Fruit fly (Drosophila melanogaster) whole organism, adult: ENCODE measurements around the gene Acat1.

Experiments used
- CG12768 ChIP-seq: fragments of 200-800 bp; sonication (Bioruptor generic); optimal IDR thresholded peaks from 2 replicates; lab custom pipeline; 2017; ENCODE audit warnings: missing biosample characterization, missing genetic modification characterization, mild to moderate bottlenecking, moderate library complexity, missing genetic modification reagents
- CG14711 ChIP-seq: fragments of 200-800 bp; sonication (Bioruptor generic); optimal IDR thresholded peaks from 2 replicates; lab custom pipeline; 2018; ENCODE audit warnings: missing biosample characterization, mild to moderate bottlenecking, missing genetic modification characterization, moderate library complexity
- CG5204 ChIP-seq: fragments of 200-800 bp; sonication (Bioruptor generic); optimal IDR thresholded peaks from 2 replicates; lab custom pipeline; 2016; ENCODE audit warnings: missing biosample characterization, missing genetic modification characterization
- CG7045 ChIP-seq: fragments of 200-800 bp; sonication (Bioruptor generic); optimal IDR thresholded peaks from 2 replicates; lab custom pipeline; 2017; ENCODE audit warnings: missing biosample characterization, mild to moderate bottlenecking, missing genetic modification characterization
- CG7101 ChIP-seq: fragments of 200-800 bp; sonication (Bioruptor generic); optimal IDR thresholded peaks from 2 replicates; lab custom pipeline; 2018; ENCODE audit warnings: missing biosample characterization, mild to moderate bottlenecking, missing genetic modification characterization, moderate library complexity
- Hr96 ChIP-seq: fragments of 200-800 bp; sonication (Bioruptor generic); optimal IDR thresholded peaks from 2 replicates; lab custom pipeline; 2016; ENCODE audit warnings: missing biosample characterization, missing genetic modification characterization
- bab1 ChIP-seq: fragments of 200-800 bp; sonication (Bioruptor generic); optimal IDR thresholded peaks from 3 replicates; lab custom pipeline; 2019; ENCODE audit warnings: missing biosample characterization, mild to moderate bottlenecking, missing genetic modification characterization, moderate library complexity
- cnc ChIP-seq, 2 experiments: fragments of >200 bp; optimal IDR thresholded peaks; 2 replicates each; lab custom pipeline; 2017
- kay ChIP-seq: fragments of 200-800 bp; sonication (Bioruptor generic); peaks from one replicate; lab custom pipeline; 2016; ENCODE audit warnings: missing biosample characterization, missing genetic modification characterization, borderline replicate concordance
- toe ChIP-seq: fragments of 200-800 bp; sonication (Bioruptor generic); optimal IDR thresholded peaks from 2 replicates; lab custom pipeline; 2016; ENCODE audit warnings: missing biosample characterization, missing genetic modification characterization

DNA sequence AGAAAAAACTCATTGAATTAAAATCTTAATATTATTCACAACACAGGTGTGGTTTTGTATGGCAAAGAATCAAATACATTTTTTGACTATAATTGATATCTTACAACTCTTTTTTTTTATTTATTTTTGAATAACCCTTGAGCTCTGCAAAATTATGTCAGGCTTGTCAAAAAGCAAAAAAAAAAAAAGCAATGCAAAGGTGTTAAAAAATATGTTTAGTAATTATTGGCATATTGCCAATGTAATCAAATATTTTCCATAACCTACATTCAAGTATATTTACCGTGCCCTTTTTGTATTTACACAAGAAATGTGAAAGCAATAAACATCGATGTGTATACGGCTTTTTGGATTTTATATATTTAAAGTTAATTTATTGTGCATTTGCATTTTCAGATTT lies 14.5 kb downstream of the Acat1 start, which contains the start of gene Ir7c:
- TF ChIP-seq CG7101 (no peak), cnc (optimal IDR thresholded peaks at IDR 0.05; lab: Kevin White, UChicago) (no peak), kay (GFP tag; lab: Kevin White, UChicago) (no peak), Hr96 (GFP tag; lab: Kevin White, UChicago) (no peak), bab1 (GFP tag; lab: Kevin White, UChicago) (no peak), toe (GFP tag; lab: Kevin White, UChicago) (no peak), CG5204 (GFP tag; lab: Kevin White, UChicago) (no peak), CG14711 (no peak), CG12768 (GFP tag; lab: Kevin White, UChicago) (no peak), CG7045 (GFP tag; lab: Kevin White, UChicago) (no peak)
